Worm (Caenorhabditis elegans) whole organism, mixed stage, embryonic: ENCODE data around the gene fbxb-60.

Experiments
- ceh-83 ChIP-seq: fragments of 200-800 bp; sonication (Bioruptor generic); optimal IDR thresholded peaks from 2 replicates; lab custom pipeline; 2018; ENCODE audit warnings: mild to moderate bottlenecking, missing genetic modification characterization, missing compliant biosample characterization
- elt-3 ChIP-seq: fragments of 150-350 bp; optimal IDR thresholded peaks from 2 replicates; lab custom pipeline; 2014; ENCODE audit warnings: missing biosample characterization, missing genetic modification characterization
- lin-13 ChIP-seq: fragments of 150-350 bp; optimal IDR thresholded peaks from 2 replicates; lab custom pipeline; 2014; ENCODE audit warnings: missing biosample characterization, missing genetic modification characterization
- mab-5 ChIP-seq: fragments of 150-350 bp; optimal IDR thresholded peaks from 2 replicates; lab custom pipeline; 2014; ENCODE audit warnings: missing biosample characterization, missing genetic modification characterization
- nhr-12 ChIP-seq: fragments of 150-350 bp; optimal IDR thresholded peaks from 2 replicates; lab custom pipeline; 2014; ENCODE audit warnings: missing biosample characterization, missing genetic modification characterization
- nhr-237 ChIP-seq: fragments of 150-350 bp; optimal IDR thresholded peaks from 2 replicates; lab custom pipeline; 2014; ENCODE audit warnings: missing biosample characterization, missing genetic modification characterization
- nhr-76 ChIP-seq: sonication (generic microtip); optimal IDR thresholded peaks from 2 replicates; lab custom pipeline; 2017; ENCODE audit warnings: missing biosample characterization, missing genetic modification characterization
- pha-4 ChIP-seq: fragments of 150-350 bp; optimal IDR thresholded peaks from 2 replicates; lab custom pipeline; 2018; ENCODE audit warnings: missing biosample characterization, missing genetic modification reagents, missing genetic modification characterization
- sptf-1 ChIP-seq: sonication (generic microtip); optimal IDR thresholded peaks from 2 replicates; lab custom pipeline; 2017; ENCODE audit warnings: mild to moderate bottlenecking, missing genetic modification characterization, moderate library complexity, missing compliant biosample characterization
- unc-62 ChIP-seq: fragments of 150-350 bp; optimal IDR thresholded peaks from 2 replicates; lab custom pipeline; 2014; ENCODE audit warnings: missing biosample characterization, missing genetic modification reagents, missing genetic modification characterization
- zip-8 ChIP-seq: fragments of 150-350 bp; optimal IDR thresholded peaks from 2 replicates; lab custom pipeline; 2014; ENCODE audit warnings: missing biosample characterization, missing genetic modification characterization
- ztf-11 ChIP-seq: fragments of 150-350 bp; optimal IDR thresholded peaks from 2 replicates; lab custom pipeline; 2014; ENCODE audit warnings: missing biosample characterization, missing genetic modification characterization

ce11 chrV:19259403-19259802 is 38.2 kb upstream of the fbxb-60 start:
- TF ChIP-seq lin-13 (no peak), sptf-1 (tag; lab: Kevin White, UChicago) (no peak), ztf-11 (tag; lab: Kevin White, UChicago) (no peak), nhr-237 (no peak), zip-8 (tag; lab: Kevin White, UChicago) (no peak), unc-62 (GFP tag; lab: Kevin White, UChicago) (no peak), mab-5 (tag; lab: Kevin White, UChicago) (no peak), nhr-76 (no peak), nhr-12 (tag; lab: Kevin White, UChicago) (no peak), pha-4 (no peak), elt-3 (no peak), ceh-83 (GFP tag; lab: Kevin White, UChicago) (no peak)
